Worm (Caenorhabditis elegans) whole organism, young adult: ENCODE measurements around the gene tomm-22.

Source experiments
- D2030.7 ChIP-seq: fragments of 200-800 bp; sonication (Bioruptor generic); IDR thresholded peaks from 2 replicates; pipeline ENCODE4 v1.3.6; 2022; ENCODE audit warnings: missing genetic modification reagents, missing genetic modification characterization, missing compliant biosample characterization
- F10E7.11 ChIP-seq: sonication (generic microtip); optimal IDR thresholded peaks from 2 replicates; lab custom pipeline; 2017; ENCODE audit warnings: mild to moderate bottlenecking, missing genetic modification characterization, moderate library complexity, missing compliant biosample characterization
- F33H1.4 ChIP-seq: fragments of 200-800 bp; sonication (Bioruptor generic); IDR thresholded peaks from 2 replicates; pipeline ENCODE4 v1.3.6; 2022; ENCODE audit warnings: missing genetic modification reagents, missing genetic modification characterization, missing compliant biosample characterization
- F37B4.10 ChIP-seq: fragments of 200-800 bp; sonication (Bioruptor generic); IDR thresholded peaks from 2 replicates; pipeline ENCODE4 v1.3.6; 2022; ENCODE audit warnings: missing genetic modification characterization, missing compliant biosample characterization
- F39B2.1 ChIP-seq: fragments of 200-800 bp; sonication (Bioruptor generic); IDR thresholded peaks from 2 replicates; pipeline ENCODE4 v1.3.6; 2022; ENCODE audit warnings: missing genetic modification reagents, missing genetic modification characterization, missing compliant biosample characterization
- F55B11.4 ChIP-seq: sonication (generic microtip); optimal IDR thresholded peaks from 2 replicates; lab custom pipeline; 2016; ENCODE audit warnings: missing compliant biosample characterization, missing genetic modification characterization, borderline replicate concordance; ENCODE audit not compliant: insufficient read depth
- F57C9.4 ChIP-seq: sonication (generic microtip); optimal IDR thresholded peaks from 2 replicates; lab custom pipeline; 2017; ENCODE audit warnings: mild to moderate bottlenecking, missing genetic modification characterization, missing compliant biosample characterization
- atf-7 ChIP-seq: sonication (generic microtip); optimal IDR thresholded peaks from 2 replicates; lab custom pipeline; 2017; ENCODE audit warnings: mild to moderate bottlenecking, missing genetic modification characterization, missing compliant biosample characterization
- athp-1 ChIP-seq: sonication (generic microtip); optimal IDR thresholded peaks from 2 replicates; lab custom pipeline; 2017; ENCODE audit warnings: mild to moderate bottlenecking, missing genetic modification characterization, missing compliant biosample characterization
- attf-6 ChIP-seq: fragments of 200-800 bp; sonication (Bioruptor generic); IDR thresholded peaks from 2 replicates; pipeline ENCODE4 v1.3.6; 2022; ENCODE audit warnings: missing genetic modification reagents, missing genetic modification characterization, missing compliant biosample characterization
- ccch-3 ChIP-seq: fragments of 200-800 bp; sonication (Bioruptor generic); optimal IDR thresholded peaks from 2 replicates; lab custom pipeline; 2018; ENCODE audit warnings: mild to moderate bottlenecking, missing genetic modification characterization, missing compliant biosample characterization
- cebp-2 ChIP-seq: fragments of 200-800 bp; sonication (Bioruptor generic); IDR thresholded peaks from 2 replicates; pipeline ENCODE4 v1.3.6; 2022; ENCODE audit warnings: missing genetic modification characterization, missing compliant biosample characterization
- ceh-27 ChIP-seq: fragments of 200-800 bp; sonication (Bioruptor generic); optimal IDR thresholded peaks from 2 replicates; lab custom pipeline; 2018; ENCODE audit warnings: mild to moderate bottlenecking, missing genetic modification characterization, moderate library complexity, missing compliant biosample characterization
- ceh-91 ChIP-seq: fragments of 200-800 bp; sonication (Bioruptor generic); IDR thresholded peaks from 2 replicates; pipeline ENCODE4 v1.3.6; 2022; ENCODE audit warnings: missing genetic modification reagents, missing genetic modification characterization, missing compliant biosample characterization
- dox-1 ChIP-seq: fragments of 200-800 bp; sonication (Bioruptor generic); IDR thresholded peaks from 2 replicates; pipeline ENCODE4 v1.3.6; 2022; ENCODE audit warnings: missing genetic modification reagents, missing genetic modification characterization, missing compliant biosample characterization
- dpff-1 ChIP-seq: sonication (generic microtip); optimal IDR thresholded peaks from 2 replicates; lab custom pipeline; 2017; ENCODE audit warnings: mild to moderate bottlenecking, missing genetic modification characterization, missing compliant biosample characterization
- dpl-1 ChIP-seq: fragments of 150-350 bp; optimal IDR thresholded peaks from 2 replicates; lab custom pipeline; 2014; ENCODE audit warnings: missing biosample characterization, missing genetic modification reagents, missing genetic modification characterization
- efl-1 ChIP-seq: fragments of 150-350 bp; optimal IDR thresholded peaks from 2 replicates; lab custom pipeline; 2014; ENCODE audit warnings: missing biosample characterization, missing genetic modification reagents, missing genetic modification characterization
- egrh-3 ChIP-seq: fragments of 200-800 bp; sonication (Bioruptor generic); IDR thresholded peaks from 2 replicates; pipeline ENCODE4 v1.3.6; 2022; ENCODE audit warnings: missing genetic modification reagents, missing genetic modification characterization, missing compliant biosample characterization
- ets-4 ChIP-seq: fragments of 200-800 bp; sonication (Bioruptor generic); optimal IDR thresholded peaks from 2 replicates; lab custom pipeline; 2018; ENCODE audit warnings: mild to moderate bottlenecking, missing genetic modification characterization, missing compliant biosample characterization
- him-1 ChIP-seq: sonication (generic microtip); optimal IDR thresholded peaks from 2 replicates; lab custom pipeline; 2016; ENCODE audit warnings: missing genotype, missing genetic modification reagents, missing genetic modification characterization, missing compliant biosample characterization
- hmg-1.2 ChIP-seq: fragments of 200-800 bp; sonication (Bioruptor generic); IDR thresholded peaks from 2 replicates; pipeline ENCODE4 v1.3.6; 2022; ENCODE audit warnings: missing genetic modification reagents, missing genetic modification characterization, missing compliant biosample characterization
- lag-1 ChIP-seq: fragments of 200-800 bp; sonication (Bioruptor generic); IDR thresholded peaks from 2 replicates; pipeline ENCODE4 v1.3.6; 2022; ENCODE audit warnings: missing genetic modification reagents, missing genetic modification characterization, missing compliant biosample characterization
- lsl-1 ChIP-seq: fragments of 200-800 bp; sonication (Bioruptor generic); optimal IDR thresholded peaks from 2 replicates; lab custom pipeline; 2018; ENCODE audit warnings: mild to moderate bottlenecking, missing genetic modification characterization, moderate library complexity, missing compliant biosample characterization
- lsy-27 ChIP-seq: sonication (generic microtip); optimal IDR thresholded peaks from 2 replicates; lab custom pipeline; 2017; ENCODE audit warnings: missing genetic modification characterization, mild to moderate bottlenecking, missing compliant biosample characterization, antibody characterized with exemption, missing genotype, borderline replicate concordance; ENCODE audit not compliant: insufficient read depth
- madf-8 ChIP-seq: fragments of 200-800 bp; sonication (Bioruptor generic); conservative IDR thresholded peaks from 2 replicates; pipeline ENCODE4 v1.3.6; 2022; ENCODE audit warnings: missing genetic modification reagents, missing genetic modification characterization, missing compliant biosample characterization
- mcd-1 ChIP-seq: fragments of 200-800 bp; sonication (Bioruptor generic); IDR thresholded peaks from 2 replicates; pipeline ENCODE4 v1.3.6; 2022; ENCODE audit warnings: missing genetic modification reagents, missing genetic modification characterization, missing compliant biosample characterization
- mxl-1 ChIP-seq: sonication (generic microtip); optimal IDR thresholded peaks from 2 replicates; lab custom pipeline; 2016; ENCODE audit warnings: missing genetic modification characterization, missing compliant biosample characterization
- nfyb-1 ChIP-seq: fragments of 200-800 bp; sonication (Bioruptor generic); IDR thresholded peaks from 2 replicates; pipeline ENCODE4 v1.3.6; 2022; ENCODE audit warnings: missing genetic modification reagents, missing genetic modification characterization, missing compliant biosample characterization
- nhr-80 ChIP-seq: sonication (generic microtip); optimal IDR thresholded peaks from 2 replicates; lab custom pipeline; 2016; ENCODE audit warnings: missing genetic modification characterization, missing compliant biosample characterization
- pha-4 ChIP-seq: fragments of 150-350 bp; sonication (generic microtip); optimal IDR thresholded peaks from 2 replicates; lab custom pipeline; 2014; ENCODE audit warnings: missing biosample characterization, missing genetic modification reagents, missing genetic modification characterization
- repo-1 ChIP-seq: sonication (generic microtip); optimal IDR thresholded peaks from 2 replicates; lab custom pipeline; 2017; ENCODE audit warnings: mild to moderate bottlenecking, missing genetic modification characterization, missing compliant biosample characterization
- sdz-38 ChIP-seq: sonication (generic microtip); optimal IDR thresholded peaks from 2 replicates; lab custom pipeline; 2016; ENCODE audit warnings: missing genotype, missing genetic modification characterization, missing compliant biosample characterization
- tlf-1 ChIP-seq: fragments of 200-800 bp; sonication (Bioruptor generic); optimal IDR thresholded peaks from 2 replicates; lab custom pipeline; 2018; ENCODE audit warnings: mild to moderate bottlenecking, missing genetic modification characterization, missing compliant biosample characterization
- zfh-2 ChIP-seq: fragments of 200-800 bp; sonication (Bioruptor generic); conservative IDR thresholded peaks from 2 replicates; pipeline ENCODE4 v1.3.6; 2022; ENCODE audit warnings: missing genetic modification reagents, missing genetic modification characterization, missing compliant biosample characterization
- ztf-18 ChIP-seq: sonication (generic microtip); optimal IDR thresholded peaks from 2 replicates; lab custom pipeline; 2016; ENCODE audit warnings: missing genotype, mild to moderate bottlenecking, missing genetic modification characterization, missing compliant biosample characterization

Gene tomm-22

DNA sequence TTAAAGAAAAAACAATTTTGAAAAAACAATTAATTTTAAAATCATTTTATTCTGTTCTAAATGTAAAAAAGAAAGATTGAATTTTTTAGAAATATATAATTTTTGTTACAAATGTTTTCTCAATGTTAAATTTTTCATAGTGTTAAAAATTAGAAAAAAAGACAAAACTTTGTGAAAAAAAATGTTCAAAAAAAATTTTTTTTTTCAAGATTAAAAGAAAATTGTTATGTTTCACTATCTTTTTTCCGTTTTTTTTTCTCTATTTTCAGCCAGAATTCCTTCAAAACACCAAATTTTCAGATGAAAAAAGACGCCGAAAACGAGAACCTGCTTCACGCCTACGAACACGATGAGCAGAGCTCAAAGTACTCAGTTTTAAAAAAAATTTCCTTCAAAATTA lies 24.8 kb upstream of the tomm-22 start, which contains the start of gene sms-5:
Gene sms-5 (plus strand): TSS at position 301 of the 400 bp plus-strand sequence.
- TF ChIP-seq lag-1 (GFP tag; lab: Robert Waterston, UW): no peak
- no peak for TF ChIP-seq cebp-2 (GFP tag; lab: Robert Waterston, UW)
- TF ChIP-seq egrh-3 (GFP tag; lab: Robert Waterston, UW): no peak
- TF ChIP-seq F10E7.11 (tag; lab: Kevin White, UChicago): no peak
- no peak for TF ChIP-seq madf-8 (GFP tag; lab: Robert Waterston, UW)
- no peak for TF ChIP-seq F57C9.4 (tag; lab: Kevin White, UChicago)
- no peak for TF ChIP-seq ets-4
- no peak for TF ChIP-seq ceh-27 (GFP tag; lab: Kevin White, UChicago)
- TF ChIP-seq attf-6 (GFP tag; lab: Robert Waterston, UW): no peak
- no peak for TF ChIP-seq zfh-2
- no peak for TF ChIP-seq F33H1.4
- TF ChIP-seq repo-1 (tag; lab: Kevin White, UChicago): no peak
- TF ChIP-seq lsy-27 (tag; lab: Kevin White, UChicago): no peak
- no peak for TF ChIP-seq nhr-80 (tag; lab: Kevin White, UChicago)
- TF ChIP-seq dox-1: no peak
- TF ChIP-seq, all 124 proteins: peak for 0

DNA sequence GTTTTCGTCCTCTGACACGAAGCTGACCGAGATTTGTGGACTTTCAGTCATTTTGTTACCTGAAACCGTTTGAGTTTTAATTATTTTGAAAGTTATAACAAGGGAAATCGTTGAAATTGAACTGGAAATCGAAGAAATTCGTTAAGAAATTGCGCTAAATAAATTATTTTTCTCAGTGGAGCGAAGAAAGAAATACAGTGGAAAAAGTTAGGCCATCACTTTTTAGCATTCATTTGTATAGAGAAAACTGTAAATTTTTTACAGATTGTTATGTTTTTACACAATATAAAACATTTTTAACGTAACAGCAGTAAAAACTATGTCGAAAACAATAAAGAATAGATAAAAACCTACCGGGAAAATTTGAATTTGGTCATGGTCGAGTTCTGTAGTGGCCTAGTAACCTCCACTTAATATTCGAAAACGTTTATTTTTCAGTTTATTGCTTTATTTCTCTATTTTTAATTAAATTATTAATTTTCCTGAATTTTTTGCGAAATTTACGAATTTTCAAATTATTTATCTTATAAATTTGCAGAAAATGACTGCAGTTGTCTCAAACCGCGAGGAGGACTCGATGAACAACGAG lies 14.1 kb upstream of the tomm-22 start, which contains the start of the genes gldi-1 and prp-21:
Gene gldi-1 (minus strand): TSS at position 51 of the 589 bp plus-strand sequence.
Gene prp-21 (plus strand): TSS at position 539 of the 589 bp plus-strand sequence.
- TF ChIP-seq hmg-1.2: peak; percentile 8; the same call in 1 of the 2 replicates
- TF ChIP-seq dox-1: no peak
- no peak for TF ChIP-seq ets-4
- peak; percentile 9 for TF ChIP-seq efl-1 (GFP tag; lab: Kevin White, UChicago)
- TF ChIP-seq, all 124 proteins: peak for 2

DNA sequence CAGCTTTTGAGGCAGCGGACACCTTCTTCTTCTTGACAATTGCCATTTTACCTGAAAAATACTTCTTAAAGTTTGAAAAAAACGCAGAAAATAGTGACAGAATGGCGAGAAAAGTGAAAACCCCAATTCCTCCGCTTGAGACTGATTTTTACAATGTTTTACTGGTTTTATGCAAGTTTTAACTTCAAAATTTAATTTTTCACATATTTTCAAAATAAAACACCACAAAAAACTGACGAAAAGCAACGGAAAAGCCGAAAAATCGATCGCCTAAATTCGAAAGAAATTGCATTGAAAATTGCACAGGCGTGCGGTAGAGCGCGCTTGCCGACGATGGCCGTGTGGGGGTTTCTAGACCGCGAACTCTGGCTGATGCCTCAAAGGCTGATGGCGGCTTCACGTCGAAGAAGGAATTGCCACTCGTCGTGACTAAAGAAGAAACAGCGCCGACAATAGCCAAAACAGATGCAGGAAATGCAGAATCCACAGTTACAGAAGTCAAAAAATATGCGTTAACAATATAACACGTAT lies 5.7 kb upstream of the tomm-22 start, which contains the start of gene nsun-1:
Gene nsun-1 (minus strand): TSS at position 51 of the 531 bp plus-strand sequence.
- TF ChIP-seq efl-1 (GFP tag; lab: Kevin White, UChicago) (no peak), zfh-2 (peak; percentile 67), sdz-38 (tag; lab: Kevin White, UChicago) (no peak), D2030.7 (GFP tag; lab: Robert Waterston, UW) (peak; percentile 51; the same call in 1 of the 2 replicates), ztf-18 (tag; lab: Kevin White, UChicago) (peak; percentile 52), F37B4.10 (GFP tag; lab: Robert Waterston, UW) (no peak), athp-1 (tag; lab: Kevin White, UChicago) (peak; percentile 16), lsl-1 (GFP tag; lab: Kevin White, UChicago) (peak; percentile 36), dox-1 (peak; percentile 83), hmg-1.2 (peak; percentile 44; the same call in 1 of the 2 replicates), nfyb-1 (GFP tag; lab: Robert Waterston, UW) (peak; percentile 35; the same call in 1 of the 2 replicates), ceh-27 (GFP tag; lab: Kevin White, UChicago) (peak; percentile 63), him-1 (tag; lab: Kevin White, UChicago) (no peak), ceh-91 (GFP tag; lab: Robert Waterston, UW) (peak; percentile 48; the same call in 1 of the 2 replicates), nhr-80 (tag; lab: Kevin White, UChicago) (peak; percentile 39), mcd-1 (peak; percentile 91)

DNA sequence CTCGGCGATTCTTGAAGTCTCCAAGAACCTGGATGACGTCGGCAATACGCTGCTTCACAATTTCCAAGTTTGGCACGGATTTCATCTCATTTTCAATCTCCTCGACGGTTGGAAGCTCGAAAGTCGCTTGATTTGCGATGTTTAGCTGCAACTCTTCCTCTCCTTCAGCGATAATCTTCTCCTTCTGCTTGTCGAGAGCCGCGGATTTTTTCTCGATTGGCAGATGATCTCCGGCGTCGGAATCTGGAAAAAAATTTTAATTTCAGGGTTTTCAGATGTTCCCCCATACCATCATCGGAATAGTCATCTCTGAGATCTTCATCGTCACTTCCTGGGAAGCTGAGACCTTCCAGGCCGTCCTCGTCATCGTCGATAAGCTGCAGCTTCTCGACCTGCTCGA lies 5.0 kb upstream of the tomm-22 start:
- TF ChIP-seq dpff-1 (tag; lab: Kevin White, UChicago) (no peak), sdz-38 (tag; lab: Kevin White, UChicago) (no peak), repo-1 (tag; lab: Kevin White, UChicago) (no peak), tlf-1 (no peak), atf-7 (tag; lab: Kevin White, UChicago) (no peak), mxl-1 (no peak), hmg-1.2 (no peak), ccch-3 (GFP tag; lab: Kevin White, UChicago) (no peak), attf-6 (GFP tag; lab: Robert Waterston, UW) (no peak), pha-4 (tag; lab: Kevin White, UChicago) (no peak), F39B2.1 (no peak; the same call in 1 of the 2 replicates), F55B11.4 (tag; lab: Kevin White, UChicago) (no peak), cebp-2 (GFP tag; lab: Robert Waterston, UW) (no peak), dpl-1 (no peak)
